Fruit fly (Drosophila melanogaster): Measurements from ENCODE around the gene CG42238.

The CG42238 gene

DNA sequence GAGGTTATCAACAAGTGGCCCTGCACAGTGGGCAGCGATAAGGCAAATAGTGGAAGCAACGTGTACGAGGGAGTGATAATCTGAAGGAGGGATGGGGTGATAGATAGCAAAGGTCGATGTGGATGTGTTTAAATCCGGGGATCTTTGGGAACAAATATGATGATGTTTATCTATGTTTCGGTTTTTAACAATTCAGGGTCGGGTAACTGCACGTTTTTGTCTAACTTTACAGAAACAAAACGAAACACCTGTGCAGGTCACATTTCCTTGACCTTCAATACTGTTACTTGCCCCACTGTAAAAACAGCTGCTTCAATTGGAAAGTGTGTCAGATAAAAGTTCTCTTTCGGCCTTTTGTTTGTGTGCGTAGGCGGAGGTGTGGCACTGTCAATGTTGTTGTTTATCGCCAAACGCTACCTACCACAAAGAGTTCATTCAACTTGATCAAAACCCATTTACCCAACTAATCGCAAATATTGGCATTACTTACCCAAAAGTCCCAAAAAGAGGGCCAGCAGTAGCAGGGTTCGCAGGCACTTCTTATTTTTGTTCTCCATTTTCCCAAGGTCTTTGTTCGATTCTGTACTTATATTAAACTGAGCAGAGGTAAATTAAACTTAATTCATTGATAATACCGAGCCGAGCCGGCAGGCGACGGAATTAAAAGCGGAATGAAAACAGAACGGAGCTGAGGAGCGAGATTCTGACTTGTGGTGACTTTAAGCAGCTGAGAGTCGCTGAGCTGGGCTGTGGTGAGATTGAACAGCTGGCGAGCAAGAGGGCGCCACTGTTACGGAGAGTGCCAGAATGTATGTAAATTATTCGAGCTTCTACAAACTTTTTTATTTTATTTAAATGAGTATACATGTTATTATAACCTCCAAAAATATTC, 129.5 kb downstream of the CG42238 start, which contains the start of gene Mtp (continued):
- TF ChIP-seq lmd (GFP tag; IDR thresholded peaks at IDR 0.05) = peak; percentile 79
- TF ChIP-seq CG11456 (GFP tag; IDR thresholded peaks at IDR 0.05) = peak; percentile 61; the same call in 1 of the 3 replicates
- TF ChIP-seq lbe (GFP tag; optimal IDR thresholded peaks at IDR 0.05) = peak; percentile 23

DNA sequence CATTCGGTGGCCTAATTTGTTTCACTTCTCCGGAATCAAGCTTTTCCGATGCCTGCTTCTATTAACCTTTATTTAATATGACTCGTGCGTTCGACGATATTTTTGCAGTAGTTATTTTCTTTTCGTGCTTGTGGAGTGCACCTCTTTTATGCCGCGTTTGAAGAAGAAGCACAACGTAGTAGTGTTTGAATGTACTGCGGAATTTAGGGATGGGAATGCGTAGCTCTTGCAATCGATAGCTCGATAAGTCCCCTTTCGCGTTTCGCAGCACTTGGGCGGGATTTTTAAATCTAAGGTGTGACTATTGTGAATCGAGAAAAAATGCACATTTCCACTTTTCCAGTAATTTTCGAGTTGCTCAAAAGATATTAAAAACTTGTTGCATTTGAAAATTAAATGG, 133.2 kb downstream of the CG42238 start, which contains the start of the genes CG43739 and sky:
Gene CG43739 (minus strand): TSS at position 199 of the 400 bp plus-strand sequence.
Gene sky (minus strand): TSS at position 199 of the 400 bp plus-strand sequence.
- TF ChIP-seq pfk (GFP tag; optimal IDR thresholded peaks at IDR 0.05) (no peak), CG17359 (tag; optimal IDR thresholded peaks at IDR 0.05) (no peak), CG13424 (tag; optimal IDR thresholded peaks at IDR 0.05) (no peak), toy (GFP tag; IDR thresholded peaks at IDR 0.05) (no peak), Dad (GFP tag; optimal IDR thresholded peaks at IDR 0.05) (peak; percentile 33), CG10431 (GFP tag; optimal IDR thresholded peaks at IDR 0.05) (no peak), HLHmδ (GFP tag; optimal IDR thresholded peaks at IDR 0.05) (no peak), NC2β (GFP tag; optimal IDR thresholded peaks at IDR 0.05) (peak; percentile 17), Adf1 (GFP tag; IDR thresholded peaks at IDR 0.05) (no peak), Max (GFP tag; optimal IDR thresholded peaks at IDR 0.05) (no peak), TFAM (GFP tag; optimal IDR thresholded peaks at IDR 0.05) (no peak), abd-A (tag; optimal IDR thresholded peaks at IDR 0.05) (no peak), al (GFP tag; IDR thresholded peaks at IDR 0.05) (0 out of 2 replicates have a peak, but pooled peaks have one; percentile 25), da (GFP tag; optimal IDR thresholded peaks at IDR 0.05) (no peak), gem (tag; optimal IDR thresholded peaks at IDR 0.05) (peak; percentile 0), zf30C (GFP tag; optimal IDR thresholded peaks at IDR 0.05) (no peak), Sry-β (GFP tag; optimal IDR thresholded peaks at IDR 0.05) (peak; percentile 84), CG9609 (GFP tag; optimal IDR thresholded peaks at IDR 0.05) (peak; percentile 31), CG18262 (tag; optimal IDR thresholded peaks at IDR 0.05) (no peak), jing (GFP tag; optimal IDR thresholded peaks at IDR 0.05) (no peak), CG5245 (GFP tag; optimal IDR thresholded peaks at IDR 0.05) (no peak), CG12659 (GFP tag; optimal IDR thresholded peaks at IDR 0.05) (peak; percentile 35), gcm (GFP tag; optimal IDR thresholded peaks at IDR 0.05) (no peak), bab2 (GFP tag; optimal IDR thresholded peaks at IDR 0.05) (peak; percentile 20), sd (tag; optimal IDR thresholded peaks at IDR 0.05) (peak; percentile 100), sens-2 (GFP tag; IDR thresholded peaks at IDR 0.05) (no peak), pum (GFP tag; optimal IDR thresholded peaks at IDR 0.05) (peak; percentile 4), ind (GFP tag; optimal IDR thresholded peaks at IDR 0.05) (peak; percentile 1), lola (GFP tag; optimal IDR thresholded peaks at IDR 0.05) (no peak), CG11398 (GFP tag; optimal IDR thresholded peaks at IDR 0.05) (no peak), schlank (tag; optimal IDR thresholded peaks at IDR 0.05) (no peak), Dref (GFP tag; IDR thresholded peaks at IDR 0.05) (peak; percentile 94), CG2129 (GFP tag; IDR thresholded peaks at IDR 0.05; ENCODE audit: partially characterized antibody) (peak; percentile 67), slp2 (GFP tag; optimal IDR thresholded peaks at IDR 0.05) (no peak), CG11456 (GFP tag; IDR thresholded peaks at IDR 0.05) (peak; percentile 46; the same call in 1 of the 3 replicates), sob (GFP tag; IDR thresholded peaks at IDR 0.05) (peak; percentile 64), Optix (GFP tag; IDR thresholded peaks at IDR 0.05) (no peak), CG11560 (tag; IDR thresholded peaks at IDR 0.05) (no peak), Mes4 (GFP tag; optimal IDR thresholded peaks at IDR 0.05) (no peak), dan (GFP tag; IDR thresholded peaks at IDR 0.05) (no peak), Dbx (GFP tag; IDR thresholded peaks at IDR 0.05) (peak; percentile 48; the same call in 1 of the 3 replicates), CG12744 (GFP tag; optimal IDR thresholded peaks at IDR 0.05) (no peak), CG12769 (tag; optimal IDR thresholded peaks at IDR 0.05) (peak; percentile 24), Kr (GFP tag; optimal IDR thresholded peaks at IDR 0.05) (no peak), tin (GFP tag; optimal IDR thresholded peaks at IDR 0.05) (peak; percentile 27)
